Worm (Caenorhabditis elegans): Measurements from ENCODE around the gene C36E8.6.

Gene C36E8.6

DNA sequence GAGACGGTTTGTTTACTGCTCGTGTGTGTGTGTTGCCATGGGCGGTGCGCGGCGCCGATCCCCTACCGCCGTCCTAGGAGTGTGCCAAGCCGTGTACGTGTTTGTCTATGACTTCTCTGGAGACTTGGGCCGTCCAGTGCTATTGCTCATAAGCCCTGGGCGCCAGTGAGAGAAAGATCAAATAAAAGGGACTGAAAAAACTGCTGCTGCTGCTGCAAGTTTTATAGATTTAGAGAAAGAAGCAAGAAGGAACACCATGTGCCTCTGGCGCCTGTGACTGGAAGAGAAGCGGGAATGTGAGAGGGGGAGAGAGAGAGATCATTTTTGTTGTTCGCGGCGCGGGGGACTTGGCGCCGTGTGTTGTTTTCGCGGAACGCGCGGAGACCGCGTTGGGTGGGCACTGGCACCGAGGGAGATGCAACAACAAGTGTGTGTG is 3.8 kb upstream of the C36E8.6 start (continued):
- TF ChIP-seq nhr-111 (GFP tag; optimal IDR thresholded peaks at IDR 0.05) (no peak), mdl-1 (tag; optimal IDR thresholded peaks at IDR 0.05) (peak; percentile 75 to 86), aly-2 (tag; optimal IDR thresholded peaks at IDR 0.05) (no peak), F26F4.8 (GFP tag; conservative IDR thresholded peaks at IDR 0.05) (no peak), hlh-11 (tag; optimal IDR thresholded peaks at IDR 0.05) (peak; percentile 70), unc-62 (GFP tag; optimal IDR thresholded peaks at IDR 0.05 in 1 of 2) (no peak), unc-62 (tag; optimal IDR thresholded peaks at IDR 0.05) (no peak), nhr-102 (tag; optimal IDR thresholded peaks at IDR 0.05) (no peak), ceh-32 (tag; optimal IDR thresholded peaks at IDR 0.05; ENCODE audit: poor library complexity) (no peak), Y105C5A.15 (GFP tag; IDR thresholded peaks at IDR 0.05) (no peak), nhr-76 (tag; optimal IDR thresholded peaks at IDR 0.05) (no peak), nhr-28 (tag; optimal IDR thresholded peaks at IDR 0.05) (no peak), fkh-10 (GFP tag; optimal IDR thresholded peaks at IDR 0.05) (no peak), tag-97 (GFP tag; IDR thresholded peaks at IDR 0.05) (no peak), nhr-42 (GFP tag; IDR thresholded peaks at IDR 0.05) (no peak), T26A8.4 (GFP tag; IDR thresholded peaks at IDR 0.05) (no peak), attf-4 (tag; optimal IDR thresholded peaks at IDR 0.05) (no peak), nhr-77 (tag; optimal IDR thresholded peaks at IDR 0.05) (no peak), F44E2.7 (GFP tag; IDR thresholded peaks at IDR 0.05) (no peak), egl-27 (tag; optimal IDR thresholded peaks at IDR 0.05) (no peak), ztf-11 (tag; optimal IDR thresholded peaks at IDR 0.05) (no peak), egl-43 (GFP tag; IDR thresholded peaks at IDR 0.05) (0 out of 2 replicates have a peak, but pooled peaks have one; percentile 27), nhr-25 (tag; optimal IDR thresholded peaks at IDR 0.05; ENCODE audit: borderline replicate concordance, insufficient read depth) (no peak), ceh-82 (tag; optimal IDR thresholded peaks at IDR 0.05) (no peak), mep-1 (tag; optimal IDR thresholded peaks at IDR 0.05) (peak; percentile 43), ceh-62 (tag; optimal IDR thresholded peaks at IDR 0.05) (no peak), aha-1 (tag) (peak; percentile 70), ztf-7 (tag; optimal IDR thresholded peaks at IDR 0.05) (no peak), D1046.2 (GFP tag; IDR thresholded peaks at IDR 0.05) (no peak), lsy-2 (tag; optimal IDR thresholded peaks at IDR 0.05) (peak in 1 of 2 experiments; percentile 18), pha-4 (GFP tag; IDR thresholded peaks at IDR 0.05) (peak; percentile 55; the same call in 1 of the 2 replicates), pha-4 (tag; optimal IDR thresholded peaks at IDR 0.05) (no peak), hif-1 (tag; optimal IDR thresholded peaks at IDR 0.05) (peak in 1 of 2 experiments; percentile 52), sdz-12 (GFP tag; optimal IDR thresholded peaks at IDR 0.05) (no peak), jun-1 (tag; optimal IDR thresholded peaks at IDR 0.05) (no peak), madf-9 (GFP tag; conservative IDR thresholded peaks at IDR 0.05) (peak; percentile 86), mes-2 (tag; optimal IDR thresholded peaks at IDR 0.05; ENCODE audit: poor library complexity, severe bottlenecking) (no peak)

DNA sequence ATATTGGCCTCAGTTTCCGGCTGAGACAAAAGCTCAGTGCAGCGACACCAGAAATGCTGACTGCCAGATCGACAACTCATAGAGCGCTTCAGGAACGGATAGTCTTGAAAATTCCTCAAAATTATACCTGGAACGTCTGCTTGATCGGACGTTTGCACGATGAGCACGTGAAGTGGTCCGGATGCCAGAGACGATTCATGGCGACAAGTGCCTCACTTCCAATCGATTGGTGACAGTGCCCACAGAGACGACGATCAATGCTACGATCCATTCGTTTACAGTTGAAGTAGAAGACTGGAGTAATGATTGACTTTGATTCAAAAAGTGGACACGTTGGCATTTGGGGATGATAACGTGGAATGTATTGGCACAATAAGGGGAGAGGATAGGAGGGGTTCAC is 1.5 kb upstream of the C36E8.6 start, which contains the start of gene Y1A5A.1:
Y1A5A.1 (minus strand) TSS at position 294 of the 400 bp plus-strand sequence.
- TF ChIP-seq ces-1 (GFP tag; optimal IDR thresholded peaks at IDR 0.05), result no peak
- TF ChIP-seq zfp-3 (GFP tag; conservative IDR thresholded peaks at IDR 0.05), result no peak
- TF ChIP-seq unc-62 (GFP tag; optimal IDR thresholded peaks at IDR 0.05 in 1 of 2), result peak in 1 of 2 experiments; percentile 93
- no peak for TF ChIP-seq unc-62 (tag; optimal IDR thresholded peaks at IDR 0.05)

DNA sequence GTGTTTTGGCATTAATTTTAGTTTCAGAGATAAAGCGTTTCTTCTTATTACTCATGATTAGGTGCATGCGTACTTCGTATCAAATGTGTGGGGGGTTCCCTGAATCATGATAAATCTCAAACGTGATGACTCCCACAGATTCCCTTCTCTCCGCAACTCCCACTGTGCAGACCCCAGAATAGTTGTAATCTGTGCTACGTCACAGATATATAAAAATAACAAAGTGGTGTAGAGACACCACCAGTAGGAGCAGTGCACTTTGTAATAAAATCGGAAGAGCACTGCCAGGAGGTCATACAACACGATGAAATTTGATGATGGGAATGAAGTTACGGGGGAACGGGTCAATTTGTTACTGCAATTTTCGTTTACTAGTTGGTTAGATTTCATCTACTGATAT is 3.5 kb downstream of the C36E8.6 start:
- TF ChIP-seq nhr-10 (tag; optimal IDR thresholded peaks at IDR 0.05), result no peak
- TF ChIP-seq F49E8.2 (tag; optimal IDR thresholded peaks at IDR 0.05; ENCODE audit: borderline replicate concordance), result no peak
- TF ChIP-seq spr-1 (tag; optimal IDR thresholded peaks at IDR 0.05), result no peak
- no peak for TF ChIP-seq ceh-32 (tag; optimal IDR thresholded peaks at IDR 0.05; ENCODE audit: poor library complexity)
- no peak for TF ChIP-seq ceh-82 (tag; optimal IDR thresholded peaks at IDR 0.05)
- TF ChIP-seq mep-1 (tag; optimal IDR thresholded peaks at IDR 0.05), result no peak
- TF ChIP-seq nhr-41 (GFP tag; IDR thresholded peaks at IDR 0.05), result no peak
- no peak for TF ChIP-seq R02D3.7 (tag; optimal IDR thresholded peaks at IDR 0.05)
- no peak for TF ChIP-seq zfp-3 (GFP tag; conservative IDR thresholded peaks at IDR 0.05)
- TF ChIP-seq attf-4 (tag; optimal IDR thresholded peaks at IDR 0.05), result no peak
- no peak for TF ChIP-seq daf-19 (GFP tag; conservative IDR thresholded peaks at IDR 0.05)
- TF ChIP-seq nhr-102 (tag; optimal IDR thresholded peaks at IDR 0.05), result no peak
- no peak for TF ChIP-seq unc-39 (tag; optimal IDR thresholded peaks at IDR 0.05)

Measured in whole organism, L4 larva.